Fruit fly (Drosophila melanogaster): Measurements from ENCODE around the gene CG46310.

- TF ChIP-seq insv (optimal IDR thresholded peaks at IDR 0.05), result no peak
- TF ChIP-seq Sin3A (optimal IDR thresholded peaks at IDR 0.05), result no peak
- TF ChIP-seq psq (optimal IDR thresholded peaks at IDR 0.05), result peak; percentile 63
- no peak for TF ChIP-seq h (optimal IDR thresholded peaks at IDR 0.05)
- no peak for TF ChIP-seq ttk (optimal IDR thresholded peaks at IDR 0.05)
- TF ChIP-seq Myc (optimal IDR thresholded peaks at IDR 0.05), result no peak
Observed at dm6 chr3R:23156865-23157515, 16.7 kb upstream of the CG46310 start.

Data from Kc167 (cell line).